Worm (Caenorhabditis elegans) whole organism, midembryonic: Measurements from ENCODE around the gene Y27F2A.10.

Experiments
- T22C8.4 ChIP-seq: fragments of 200-800 bp; sonication (Bioruptor generic); IDR thresholded peaks from 2 replicates; pipeline ENCODE4 v1.3.6; 2022; ENCODE audit warnings: missing genetic modification characterization, missing compliant biosample characterization
- flt-1 ChIP-seq: fragments of 200-800 bp; sonication (Bioruptor generic); IDR thresholded peaks from 2 replicates; pipeline ENCODE4 v1.3.6; 2022; ENCODE audit warnings: missing genetic modification characterization, missing compliant biosample characterization
- med-1 ChIP-seq: sonication (generic microtip); optimal IDR thresholded peaks from 2 replicates; lab custom pipeline; 2017; ENCODE audit warnings: missing genetic modification characterization, mild to moderate bottlenecking, missing compliant biosample characterization, antibody characterized with exemption, missing genetic modification reagents; ENCODE audit not compliant: insufficient read depth
- tab-1 ChIP-seq: fragments of 200-800 bp; sonication (Bioruptor generic); IDR thresholded peaks from 2 replicates; pipeline ENCODE4 v1.3.6; 2022; ENCODE audit warnings: missing genetic modification characterization, missing compliant biosample characterization
- ztf-23 ChIP-seq: fragments of 200-800 bp; sonication (Bioruptor generic); IDR thresholded peaks from 2 replicates; pipeline ENCODE4 v1.3.6; 2022; ENCODE audit warnings: missing genetic modification reagents, missing genetic modification characterization, missing compliant biosample characterization
- ztf-29 ChIP-seq: fragments of 200-800 bp; sonication (Bioruptor generic); IDR thresholded peaks from 2 replicates; pipeline ENCODE4 v1.3.6; 2022; ENCODE audit warnings: missing genetic modification reagents, missing genetic modification characterization, missing compliant biosample characterization

- no peak for TF ChIP-seq med-1 (GFP tag; lab: Kevin White, UChicago)
- TF ChIP-seq T22C8.4 (GFP tag; lab: Robert Waterston, UW), result no peak
- TF ChIP-seq flt-1 (GFP tag; lab: Robert Waterston, UW), result no peak
- TF ChIP-seq ztf-29 (GFP tag; lab: Robert Waterston, UW), result peak; percentile 20; the same call in 1 of the 2 replicates
- no peak for TF ChIP-seq tab-1 (GFP tag; lab: Robert Waterston, UW)
- no peak for TF ChIP-seq ztf-23 (GFP tag; lab: Robert Waterston, UW)
Observed at ce11 chrII:3135293-3135692, 36.8 kb downstream of the Y27F2A.10 start.
